Worm (Caenorhabditis elegans) whole organism, midembryonic: Measurements from ENCODE around the gene C03B1.9.

Experiments used
- cog-1 ChIP-seq: sonication (generic microtip); optimal IDR thresholded peaks from 2 replicates; lab custom pipeline; 2016; ENCODE audit warnings: missing genetic modification characterization, missing compliant biosample characterization
- flt-1 ChIP-seq: fragments of 200-800 bp; sonication (Bioruptor generic); IDR thresholded peaks from 2 replicates; pipeline ENCODE4 v1.3.6; 2022; ENCODE audit warnings: missing genetic modification characterization, missing compliant biosample characterization
- med-1 ChIP-seq: sonication (generic microtip); optimal IDR thresholded peaks from 2 replicates; lab custom pipeline; 2017; ENCODE audit warnings: missing genetic modification characterization, mild to moderate bottlenecking, missing compliant biosample characterization, antibody characterized with exemption, missing genetic modification reagents; ENCODE audit not compliant: insufficient read depth
- tab-1 ChIP-seq: fragments of 200-800 bp; sonication (Bioruptor generic); IDR thresholded peaks from 2 replicates; pipeline ENCODE4 v1.3.6; 2022; ENCODE audit warnings: missing genetic modification characterization, missing compliant biosample characterization

DNA sequence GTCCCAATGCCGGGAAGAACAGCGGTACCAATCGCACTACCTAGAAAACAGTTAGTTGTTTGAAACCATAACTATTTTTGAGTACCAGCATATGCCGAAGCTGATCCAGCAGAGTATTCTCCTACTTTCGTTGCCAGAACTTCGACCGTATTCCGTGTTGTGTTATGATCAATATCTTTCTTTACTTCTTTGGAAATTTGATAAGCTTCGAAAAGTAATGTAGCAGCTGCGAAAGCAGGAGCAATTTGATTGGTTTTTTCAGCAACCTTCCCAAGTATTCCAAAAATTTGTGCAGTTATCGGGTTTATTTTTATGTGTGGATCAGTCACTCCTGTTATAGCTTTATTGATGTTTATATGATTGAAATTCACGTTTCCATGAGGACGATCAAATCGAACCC lies 13.2 kb upstream of the C03B1.9 start:
- TF ChIP-seq cog-1 (tag; lab: Kevin White, UChicago) = no peak
- no peak for TF ChIP-seq flt-1 (GFP tag; lab: Robert Waterston, UW)
- no peak for TF ChIP-seq tab-1 (GFP tag; lab: Robert Waterston, UW)
- TF ChIP-seq med-1 = no peak
